Fruit fly (Drosophila melanogaster) whole organism, pupa: ENCODE results near the gene CG13912.

Experiments used
- CG10348 ChIP-seq: fragments of 200-800 bp; sonication (Bioruptor generic); IDR thresholded peaks from 2 replicates; pipeline ENCODE4 v1.3.6; 2022; ENCODE audit warnings: missing biosample characterization, missing genetic modification characterization
- CG12605 ChIP-seq: fragments of 200-800 bp; sonication (Bioruptor generic); IDR thresholded peaks from 2 replicates; pipeline ENCODE4 v1.3.6; 2022; ENCODE audit warnings: missing biosample characterization, missing genetic modification characterization
- CG13204 ChIP-seq: fragments of 200-800 bp; sonication (Bioruptor generic); optimal IDR thresholded peaks from 2 replicates; lab custom pipeline; 2018; ENCODE audit warnings: missing biosample characterization, mild to moderate bottlenecking, missing genetic modification characterization, moderate library complexity
- CG14655 ChIP-seq: fragments of 200-800 bp; sonication (Bioruptor generic); optimal IDR thresholded peaks from 3 replicates; lab custom pipeline; 2017; ENCODE audit warnings: mild to moderate bottlenecking, missing biosample characterization, missing genetic modification reagents, missing genetic modification characterization
- CG15710 ChIP-seq: fragments of 200-800 bp; sonication (Bioruptor generic); optimal IDR thresholded peaks from 2 replicates; lab custom pipeline; 2018; ENCODE audit warnings: missing biosample characterization, mild to moderate bottlenecking, missing genetic modification characterization, moderate library complexity
- CG17806 ChIP-seq: fragments of 200-800 bp; sonication (Bioruptor generic); optimal IDR thresholded peaks from 2 replicates; lab custom pipeline; 2018; ENCODE audit warnings: missing biosample characterization, mild to moderate bottlenecking, missing genetic modification characterization, moderate library complexity
- CG32121 ChIP-seq: fragments of 200-800 bp; sonication (Bioruptor generic); IDR thresholded peaks from 2 replicates; pipeline ENCODE4 v1.3.6; 2022; ENCODE audit warnings: missing biosample characterization, missing genetic modification characterization
- CG34367 ChIP-seq: fragments of 200-800 bp; sonication (Bioruptor generic); optimal IDR thresholded peaks from 2 replicates; lab custom pipeline; 2018; ENCODE audit warnings: missing biosample characterization, mild to moderate bottlenecking, missing genetic modification characterization
- CG4496 ChIP-seq: fragments of 200-800 bp; sonication (Bioruptor generic); IDR thresholded peaks from 3 replicates; pipeline ENCODE4 v1.3.6; 2022; ENCODE audit warnings: missing biosample characterization, missing genetic modification characterization
- CG8159 ChIP-seq: fragments of 200-800 bp; sonication (Bioruptor generic); optimal IDR thresholded peaks from 3 replicates; lab custom pipeline; 2018; ENCODE audit warnings: missing biosample characterization, mild to moderate bottlenecking, missing genetic modification characterization, moderate library complexity
- CG8301 ChIP-seq: fragments of 200-800 bp; sonication (Bioruptor generic); optimal IDR thresholded peaks from 2 replicates; lab custom pipeline; 2018; ENCODE audit warnings: missing biosample characterization, mild to moderate bottlenecking, missing genetic modification characterization
- CG9948 ChIP-seq: fragments of 200-800 bp; sonication (Bioruptor generic); optimal IDR thresholded peaks from 2 replicates; lab custom pipeline; 2018; ENCODE audit warnings: missing biosample characterization, mild to moderate bottlenecking, missing genetic modification characterization, moderate library complexity
- D1 ChIP-seq: fragments of 200-800 bp; sonication (Bioruptor generic); optimal IDR thresholded peaks from 2 replicates; lab custom pipeline; 2018; ENCODE audit warnings: missing biosample characterization, mild to moderate bottlenecking, missing genetic modification characterization, moderate library complexity
- EcR ChIP-seq: fragments of 200-800 bp; sonication (Bioruptor generic); optimal IDR thresholded peaks from 3 replicates; lab custom pipeline; 2019; ENCODE audit warnings: missing biosample characterization, missing genetic modification characterization, mild to moderate bottlenecking, moderate library complexity, missing genetic modification reagents
- Ets98B ChIP-seq: fragments of 200-800 bp; sonication (Bioruptor generic); IDR thresholded peaks from 2 replicates; pipeline ENCODE4 v1.3.6; 2022; ENCODE audit warnings: missing biosample characterization, missing genetic modification characterization
- Pif1A ChIP-seq: fragments of 200-800 bp; sonication (Bioruptor generic); optimal IDR thresholded peaks from 3 replicates; lab custom pipeline; 2016; ENCODE audit warnings: missing biosample characterization, missing genetic modification characterization
- Pif1B ChIP-seq: fragments of 200-800 bp; sonication (Bioruptor generic); optimal IDR thresholded peaks from 3 replicates; lab custom pipeline; 2016; ENCODE audit warnings: missing biosample characterization, missing genetic modification characterization
- Snoo ChIP-seq: fragments of 200-800 bp; sonication (Bioruptor generic); optimal IDR thresholded peaks from 3 replicates; lab custom pipeline; 2017; ENCODE audit warnings: missing biosample characterization, mild to moderate bottlenecking, missing genetic modification characterization, inconsistent platforms
- fd96Ca ChIP-seq: fragments of 200-800 bp; sonication (Bioruptor generic); IDR thresholded peaks from 3 replicates; pipeline ENCODE4 v1.3.6; 2022; ENCODE audit warnings: missing biosample characterization, missing genetic modification characterization
- gl ChIP-seq: fragments of 200-800 bp; sonication (Bioruptor generic); optimal IDR thresholded peaks from 2 replicates; lab custom pipeline; 2018; ENCODE audit warnings: missing biosample characterization, mild to moderate bottlenecking, missing genetic modification characterization
- rn ChIP-seq: fragments of 200-800 bp; sonication (Bioruptor generic); IDR thresholded peaks from 2 replicates; pipeline ENCODE4 v1.3.6; 2022; ENCODE audit warnings: missing biosample characterization, missing genetic modification characterization

The CG13912 gene

dm6 chr3L:1165808-1166207 is 23.6 kb upstream of the CG13912 start:
- 0 out of 3 replicates have a peak, but pooled peaks have one; percentile 49 for TF ChIP-seq fd96Ca
- peak; percentile 79 for TF ChIP-seq CG4496 (GFP tag; lab: Robert Waterston, UW)
- TF ChIP-seq CG34367, result no peak
- peak; percentile 11 for TF ChIP-seq CG9948 (tag; lab: Kevin White, UChicago)
- TF ChIP-seq CG8301, result peak; percentile 29
- TF ChIP-seq Snoo (tag; lab: Kevin White, UChicago), result no peak
- peak; percentile 12 for TF ChIP-seq CG17806 (tag; lab: Kevin White, UChicago)
- 0 out of 2 replicates have a peak, but pooled peaks have one; percentile 23 for TF ChIP-seq CG12605 (GFP tag; lab: Robert Waterston, UW)
- 0 out of 2 replicates have a peak, but pooled peaks have one; percentile 28 for TF ChIP-seq rn (GFP tag; lab: Robert Waterston, UW)
- TF ChIP-seq CG8159 (tag; lab: Kevin White, UChicago), result peak; percentile 4
- peak; percentile 48 for TF ChIP-seq CG14655
- TF ChIP-seq EcR, result no peak
- no peak for TF ChIP-seq CG10348 (GFP tag; lab: Robert Waterston, UW)
- TF ChIP-seq Pif1B (GFP tag; lab: Kevin White, UChicago), result no peak
- TF ChIP-seq Ets98B (GFP tag; lab: Robert Waterston, UW), result no peak; the same call in 1 of the 2 replicates
- no peak for TF ChIP-seq gl
- TF ChIP-seq CG32121 (GFP tag; lab: Robert Waterston, UW), result peak; percentile 50; the same call in 1 of the 2 replicates
- no peak for TF ChIP-seq CG13204 (GFP tag; lab: Kevin White, UChicago)
- TF ChIP-seq CG15710 (tag; lab: Kevin White, UChicago), result peak; percentile 5
- TF ChIP-seq Pif1A, result no peak
- no peak for TF ChIP-seq D1 (tag; lab: Kevin White, UChicago)

- TF ChIP-seq Ets98B (GFP tag; lab: Robert Waterston, UW) (peak; percentile 35; the same call in 1 of the 2 replicates), CG8159 (tag; lab: Kevin White, UChicago) (no peak), Pif1A (peak; percentile 9), Pif1B (GFP tag; lab: Kevin White, UChicago) (peak; percentile 1)
These were observed 23.1 kb upstream of the CG13912 start for dm6 chr3L:1166266-1166665.

DNA sequence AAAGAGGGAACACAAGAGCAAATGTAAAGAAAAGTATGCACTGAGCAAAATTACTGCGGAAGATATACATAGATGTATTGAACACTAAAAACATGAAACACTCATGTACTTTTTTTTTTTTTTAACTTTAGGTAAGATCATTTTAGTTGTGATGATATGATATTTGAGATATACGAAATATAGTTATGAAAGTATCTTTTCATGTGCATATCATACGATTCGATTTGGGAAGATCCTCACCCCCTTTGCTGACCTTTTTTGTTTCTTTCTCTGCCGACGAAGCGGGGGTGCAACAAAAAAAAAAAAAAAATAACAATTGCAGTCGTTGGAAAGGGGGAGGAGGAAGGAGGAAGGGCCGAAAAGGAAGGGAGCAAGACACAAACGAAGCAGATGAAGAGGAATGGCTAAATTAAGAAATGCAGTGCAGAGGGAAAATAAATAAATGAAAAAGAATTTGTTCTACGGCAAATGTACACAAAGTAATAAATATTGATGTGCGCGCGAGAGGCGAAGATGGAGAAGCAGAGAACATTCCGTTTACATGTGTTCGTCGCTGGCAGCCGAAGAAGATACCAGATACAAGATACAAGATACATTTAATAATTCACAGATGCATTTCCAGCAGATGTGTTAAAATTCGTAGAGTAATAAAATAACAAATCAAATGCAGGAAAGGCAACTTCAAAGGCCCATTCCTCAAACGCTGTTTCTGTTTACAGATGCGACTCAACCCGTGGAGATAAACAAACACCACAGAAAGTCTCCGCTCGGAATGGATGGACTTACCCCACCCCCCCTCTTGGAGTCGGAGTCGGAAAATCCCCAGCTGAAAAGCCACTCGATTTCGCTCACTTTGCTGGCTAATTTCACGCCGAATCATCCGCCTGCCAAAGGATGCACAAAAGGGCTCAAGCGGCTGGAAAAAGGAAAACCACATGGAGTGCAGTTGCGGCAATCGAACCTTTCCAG is 22.2 kb upstream of the CG13912 start:
- TF ChIP-seq CG32121 (GFP tag; lab: Robert Waterston, UW) (no peak), rn (GFP tag; lab: Robert Waterston, UW) (no peak), Pif1B (GFP tag; lab: Kevin White, UChicago) (peak; percentile 22), CG34367 (no peak), CG15710 (tag; lab: Kevin White, UChicago) (peak; percentile 42), CG9948 (tag; lab: Kevin White, UChicago) (peak; percentile 32), Snoo (tag; lab: Kevin White, UChicago) (peak; percentile 30), CG8159 (tag; lab: Kevin White, UChicago) (peak; percentile 57), CG17806 (tag; lab: Kevin White, UChicago) (peak; percentile 30), Pif1A (peak; percentile 50)
- TF ChIP-seq, all 21 proteins: peak for 7

dm6 chr3L:1168445-1168844 is 20.9 kb upstream of the CG13912 start:
- TF ChIP-seq CG8159 (tag; lab: Kevin White, UChicago) (no peak), CG13204 (GFP tag; lab: Kevin White, UChicago) (no peak), CG15710 (tag; lab: Kevin White, UChicago) (no peak), CG12605 (GFP tag; lab: Robert Waterston, UW) (no peak), CG10348 (GFP tag; lab: Robert Waterston, UW) (no peak), CG14655 (no peak), CG8301 (no peak), Pif1B (GFP tag; lab: Kevin White, UChicago) (no peak), fd96Ca (no peak), Snoo (tag; lab: Kevin White, UChicago) (no peak), D1 (tag; lab: Kevin White, UChicago) (no peak), gl (no peak), Ets98B (GFP tag; lab: Robert Waterston, UW) (no peak), Pif1A (no peak), CG4496 (GFP tag; lab: Robert Waterston, UW) (no peak), CG9948 (tag; lab: Kevin White, UChicago) (no peak), CG32121 (GFP tag; lab: Robert Waterston, UW) (no peak), EcR (no peak), CG17806 (tag; lab: Kevin White, UChicago) (no peak), rn (GFP tag; lab: Robert Waterston, UW) (no peak)

- no peak for TF ChIP-seq CG8301
- TF ChIP-seq CG15710 (tag; lab: Kevin White, UChicago), result no peak
- no peak for TF ChIP-seq CG10348 (GFP tag; lab: Robert Waterston, UW)
- TF ChIP-seq CG34367, result no peak
- TF ChIP-seq CG17806 (tag; lab: Kevin White, UChicago), result no peak
- TF ChIP-seq CG14655, result no peak
- no peak for TF ChIP-seq CG8159 (tag; lab: Kevin White, UChicago)
- TF ChIP-seq CG13204 (GFP tag; lab: Kevin White, UChicago), result no peak
- no peak for TF ChIP-seq Pif1A
- no peak for TF ChIP-seq CG32121 (GFP tag; lab: Robert Waterston, UW)
- TF ChIP-seq CG4496 (GFP tag; lab: Robert Waterston, UW), result no peak
These were observed 19.8 kb upstream of the CG13912 start for dm6 chr3L:1169617-1170016.
